Worm (Caenorhabditis elegans): ENCODE measurements around the gene C49F5.5.

ce11 chrX:11959838-11960237 lies 26.1 kb upstream of the C49F5.5 start, which contains the start of gene C49F5.8:
- no peak for TF ChIP-seq nhr-28 (tag; optimal IDR thresholded peaks at IDR 0.05)
- TF ChIP-seq nhr-12 (tag; optimal IDR thresholded peaks at IDR 0.05) = no peak
- TF ChIP-seq elt-3 (tag; optimal IDR thresholded peaks at IDR 0.05) = no peak
- no peak for TF ChIP-seq sox-4 (tag; optimal IDR thresholded peaks at IDR 0.05)
- TF ChIP-seq unc-86 (tag; optimal IDR thresholded peaks at IDR 0.05) = no peak
- no peak for TF ChIP-seq ama-1 (optimal IDR thresholded peaks at IDR 0.05)
- TF ChIP-seq nhr-237 (tag; optimal IDR thresholded peaks at IDR 0.05) = no peak
- TF ChIP-seq nhr-76 (tag; optimal IDR thresholded peaks at IDR 0.05) = no peak
- no peak for TF ChIP-seq pag-3 (tag; optimal IDR thresholded peaks at IDR 0.05; ENCODE audit: borderline replicate concordance, insufficient read depth)
- no peak for TF ChIP-seq efl-1 (optimal IDR thresholded peaks at IDR 0.05)
- no peak for TF ChIP-seq efl-1 (GFP tag; optimal IDR thresholded peaks at IDR 0.05 in 1 of 2)

Data from whole organism, L1 larva.